Worm (Caenorhabditis elegans) whole organism, early embryonic: Measurements from ENCODE around the gene ssq-1.

Experiments
- ama-1 ChIP-seq: fragments of 150-350 bp; optimal IDR thresholded peaks from 2 replicates; lab custom pipeline; 2014
- ceh-36 ChIP-seq: sonication (generic microtip); optimal IDR thresholded peaks from 2 replicates; lab custom pipeline; 2016; ENCODE audit warnings: missing genetic modification characterization, inconsistent platforms, missing compliant biosample characterization
- flt-1 ChIP-seq: fragments of 200-800 bp; sonication (Bioruptor generic); IDR thresholded peaks from 2 replicates; pipeline ENCODE4 v1.3.6; 2022; ENCODE audit warnings: missing genetic modification characterization, missing compliant biosample characterization
- hmbx-1 ChIP-seq: sonication (generic microtip); optimal IDR thresholded peaks from 2 replicates; lab custom pipeline; 2016; ENCODE audit warnings: mild to moderate bottlenecking, missing genetic modification characterization, missing compliant biosample characterization
- hmg-4 ChIP-seq: fragments of 200-800 bp; sonication (Bioruptor generic); optimal IDR thresholded peaks from 2 replicates; lab custom pipeline; 2018; ENCODE audit warnings: mild to moderate bottlenecking, missing genetic modification characterization, missing compliant biosample characterization
- sea-1 ChIP-seq: fragments of 200-800 bp; sonication (Bioruptor generic); conservative IDR thresholded peaks from 2 replicates; pipeline ENCODE4 v1.3.6; 2022; ENCODE audit warnings: missing genetic modification characterization, missing compliant biosample characterization
- tbx-11 ChIP-seq: fragments of 200-800 bp; sonication (Bioruptor generic); IDR thresholded peaks from 2 replicates; pipeline ENCODE4 v1.3.6; 2022; ENCODE audit warnings: missing genetic modification characterization, missing compliant biosample characterization
- tbx-37 ChIP-seq: fragments of 200-800 bp; sonication (Bioruptor generic); conservative IDR thresholded peaks from 2 replicates; pipeline ENCODE4 v1.3.6; 2022; ENCODE audit warnings: missing genetic modification reagents, missing genetic modification characterization, missing compliant biosample characterization
- tra-4 ChIP-seq: sonication (generic microtip); optimal IDR thresholded peaks from 2 replicates; lab custom pipeline; 2017; ENCODE audit warnings: missing genetic modification characterization, missing compliant biosample characterization

DNA sequence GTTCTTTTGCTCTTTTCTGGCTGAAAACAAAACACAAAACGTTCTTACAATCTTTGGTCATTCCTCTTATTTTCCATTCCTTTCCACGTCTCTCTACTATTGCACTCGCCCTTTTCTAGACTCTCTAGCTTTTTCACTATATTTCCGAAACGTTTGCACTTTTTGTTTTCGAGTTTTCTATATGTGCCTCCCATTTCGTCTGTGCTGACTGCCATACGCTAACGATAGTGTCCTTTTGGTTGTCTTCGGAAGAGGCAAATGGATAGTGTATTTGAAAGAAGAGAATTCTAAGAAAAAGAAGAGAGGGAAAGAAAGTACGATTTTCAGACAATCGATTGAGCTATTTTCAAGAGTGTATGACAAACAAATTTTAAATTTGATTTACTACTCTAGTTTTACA, 20.4 kb downstream of the ssq-1 start:
- TF ChIP-seq ceh-36 (tag; lab: Kevin White, UChicago): no peak
- TF ChIP-seq hmbx-1 (tag; lab: Kevin White, UChicago): no peak
- TF ChIP-seq ama-1 (lab: Kevin White, UChicago): no peak
- TF ChIP-seq flt-1 (GFP tag; lab: Robert Waterston, UW): no peak
- TF ChIP-seq sea-1 (GFP tag; lab: Robert Waterston, UW): no peak
- no peak for TF ChIP-seq tbx-11
- TF ChIP-seq hmg-4: no peak
- TF ChIP-seq tbx-37 (GFP tag; lab: Robert Waterston, UW): no peak
- TF ChIP-seq tra-4: no peak
